Worm (Caenorhabditis elegans) whole organism, L4/young adult: Measurements from ENCODE around the gene twk-9.

ENCODE experiments used
- W03F9.2 ChIP-seq: fragments of 150-350 bp; optimal IDR thresholded peaks from 2 replicates; lab custom pipeline; 2014; ENCODE audit warnings: missing biosample characterization, missing genetic modification characterization
- dao-5 ChIP-seq: sonication (generic microtip); optimal IDR thresholded peaks from 2 replicates; lab custom pipeline; 2016; ENCODE audit warnings: missing genotype, missing genetic modification characterization, moderate library complexity, missing compliant biosample characterization
- him-1 ChIP-seq: sonication (generic microtip); optimal IDR thresholded peaks from 2 replicates; lab custom pipeline; 2016; ENCODE audit warnings: missing genotype, missing genetic modification reagents, missing genetic modification characterization, missing compliant biosample characterization

DNA sequence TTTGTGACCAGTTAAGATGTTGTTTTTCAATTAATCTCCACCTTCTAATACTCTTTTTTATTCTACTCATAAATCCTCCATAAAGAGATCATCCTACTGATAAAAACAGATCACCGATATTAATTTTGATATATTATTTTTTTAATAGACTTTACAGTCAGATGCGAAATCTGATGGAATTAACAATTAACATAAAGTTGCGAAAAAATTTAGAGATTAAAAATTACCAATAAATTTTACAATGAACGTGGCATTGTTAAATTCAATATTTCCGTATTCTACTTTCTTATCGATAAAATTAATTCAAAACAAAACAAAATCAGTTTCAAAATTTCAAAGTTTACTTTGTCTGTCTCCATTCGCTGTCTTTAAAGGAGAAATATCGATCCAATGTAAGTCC is 19.8 kb downstream of the twk-9 start, which contains the start of gene K01H12.4:
- no peak for TF ChIP-seq him-1 (tag; lab: Kevin White, UChicago)
- TF ChIP-seq W03F9.2 (tag; lab: Kevin White, UChicago) = no peak
- TF ChIP-seq dao-5 (tag; lab: Kevin White, UChicago) = no peak
